Worm (Caenorhabditis elegans) whole organism, late embryonic: ENCODE measurements around the gene slc-36.5.

ENCODE experiments used
- C38D4.7 ChIP-seq: fragments of 200-800 bp; sonication (Bioruptor generic); optimal IDR thresholded peaks from 2 replicates; lab custom pipeline; 2018; ENCODE audit warnings: mild to moderate bottlenecking, missing genetic modification characterization, moderate library complexity, missing compliant biosample characterization
- K02D7.2 ChIP-seq: sonication (generic microtip); optimal IDR thresholded peaks from 2 replicates; lab custom pipeline; 2017; ENCODE audit warnings: mild to moderate bottlenecking, missing genetic modification characterization, missing compliant biosample characterization
- K09A11.1 ChIP-seq: sonication (generic microtip); optimal IDR thresholded peaks from 2 replicates; lab custom pipeline; 2017; ENCODE audit warnings: antibody characterized with exemption, mild to moderate bottlenecking, missing genetic modification characterization, missing compliant biosample characterization; ENCODE audit not compliant: insufficient read depth
- T23F11.4 ChIP-seq: fragments of 200-800 bp; sonication (Bioruptor generic); optimal IDR thresholded peaks from 2 replicates; lab custom pipeline; 2018; ENCODE audit warnings: mild to moderate bottlenecking, missing genetic modification characterization, missing compliant biosample characterization
- Y22D7AL.16 ChIP-seq: sonication (generic microtip); optimal IDR thresholded peaks from 2 replicates; lab custom pipeline; 2016; ENCODE audit warnings: missing genetic modification characterization, missing compliant biosample characterization
- ahr-1 ChIP-seq: sonication (generic microtip); optimal IDR thresholded peaks from 2 replicates; lab custom pipeline; 2016; ENCODE audit warnings: missing genetic modification characterization, missing compliant biosample characterization
- ceh-14 ChIP-seq: sonication (generic microtip); optimal IDR thresholded peaks from 2 replicates; lab custom pipeline; 2016; ENCODE audit warnings: missing genotype, missing genetic modification characterization, missing compliant biosample characterization
- ceh-18 ChIP-seq: sonication (generic microtip); optimal IDR thresholded peaks from 2 replicates; lab custom pipeline; 2016; ENCODE audit warnings: missing genetic modification characterization, missing compliant biosample characterization
- ceh-19 ChIP-seq: fragments of 200-800 bp; sonication (Bioruptor generic); optimal IDR thresholded peaks from 2 replicates; lab custom pipeline; 2018; ENCODE audit warnings: mild to moderate bottlenecking, missing genetic modification characterization, missing compliant biosample characterization
- ceh-2 ChIP-seq: sonication (generic microtip); optimal IDR thresholded peaks from 2 replicates; lab custom pipeline; 2016; ENCODE audit warnings: missing genotype, missing genetic modification characterization, missing compliant biosample characterization
- ceh-24 ChIP-seq: sonication (generic microtip); optimal IDR thresholded peaks from 2 replicates; lab custom pipeline; 2016; ENCODE audit warnings: mild to moderate bottlenecking, missing genetic modification characterization, missing compliant biosample characterization
- ceh-30 ChIP-seq: fragments of 150-350 bp; optimal IDR thresholded peaks from 2 replicates; lab custom pipeline; 2014; ENCODE audit warnings: missing biosample characterization, missing genetic modification characterization
- ceh-31 ChIP-seq: sonication (generic microtip); optimal IDR thresholded peaks from 2 replicates; lab custom pipeline; 2016; ENCODE audit warnings: missing genetic modification characterization, missing compliant biosample characterization
- ceh-34 ChIP-seq: sonication (generic microtip); optimal IDR thresholded peaks from 2 replicates; lab custom pipeline; 2016; ENCODE audit warnings: mild to moderate bottlenecking, missing genetic modification characterization, missing compliant biosample characterization
- ceh-45 ChIP-seq: fragments of 200-800 bp; sonication (Bioruptor generic); IDR thresholded peaks from 2 replicates; pipeline ENCODE4 v1.3.6; 2022; ENCODE audit warnings: missing genetic modification reagents, missing genetic modification characterization, missing compliant biosample characterization
- ceh-48 ChIP-seq: sonication (generic microtip); optimal IDR thresholded peaks from 2 replicates; lab custom pipeline; 2016; ENCODE audit warnings: missing genetic modification characterization, inconsistent platforms, missing compliant biosample characterization
- ceh-6 ChIP-seq: fragments of 200-800 bp; sonication (Bioruptor generic); optimal IDR thresholded peaks from 2 replicates; lab custom pipeline; 2018; ENCODE audit warnings: mild to moderate bottlenecking, missing genetic modification characterization, missing compliant biosample characterization
- che-1 ChIP-seq: sonication (generic microtip); optimal IDR thresholded peaks from 2 replicates; lab custom pipeline; 2016; ENCODE audit warnings: mild to moderate bottlenecking, missing genetic modification characterization, missing compliant biosample characterization
- elt-2 ChIP-seq: sonication (generic microtip); optimal IDR thresholded peaks from 2 replicates; lab custom pipeline; 2016; ENCODE audit warnings: missing genetic modification reagents, missing genetic modification characterization, missing compliant biosample characterization
- elt-4 ChIP-seq: sonication (generic microtip); optimal IDR thresholded peaks from 2 replicates; lab custom pipeline; 2016; ENCODE audit warnings: missing genetic modification characterization, missing compliant biosample characterization
- ets-4 ChIP-seq: sonication (generic microtip); optimal IDR thresholded peaks from 2 replicates; lab custom pipeline; 2016; ENCODE audit warnings: missing genetic modification characterization, missing compliant biosample characterization
- fax-1 ChIP-seq: sonication (generic microtip); optimal IDR thresholded peaks from 2 replicates; lab custom pipeline; 2016; ENCODE audit warnings: missing genotype, missing genetic modification characterization, missing compliant biosample characterization
- gmeb-2 ChIP-seq: sonication (generic microtip); optimal IDR thresholded peaks from 2 replicates; lab custom pipeline; 2016; ENCODE audit warnings: missing genetic modification characterization, inconsistent platforms, missing compliant biosample characterization
- hlh-13 ChIP-seq: fragments of 200-800 bp; sonication (Bioruptor generic); optimal IDR thresholded peaks from 2 replicates; lab custom pipeline; 2018; ENCODE audit warnings: mild to moderate bottlenecking, missing genetic modification characterization, missing compliant biosample characterization
- hlh-15 ChIP-seq: sonication (generic microtip); optimal IDR thresholded peaks from 2 replicates; lab custom pipeline; 2016; ENCODE audit warnings: missing genetic modification characterization, missing compliant biosample characterization
- hlh-30 ChIP-seq: sonication (generic microtip); optimal IDR thresholded peaks from 2 replicates; lab custom pipeline; 2017; ENCODE audit warnings: antibody characterized with exemption, missing genetic modification characterization, missing compliant biosample characterization; ENCODE audit not compliant: insufficient read depth
- hlh-6 ChIP-seq: sonication (generic microtip); optimal IDR thresholded peaks from 2 replicates; lab custom pipeline; 2016; ENCODE audit warnings: missing genotype, missing genetic modification characterization, missing compliant biosample characterization
- hlh-8 ChIP-seq: sonication (generic microtip); optimal IDR thresholded peaks from 2 replicates; lab custom pipeline; 2016; ENCODE audit warnings: missing genotype, missing genetic modification characterization, missing compliant biosample characterization
- lin-11 ChIP-seq: fragments of 200-800 bp; sonication (Bioruptor generic); optimal IDR thresholded peaks from 2 replicates; lab custom pipeline; 2018; ENCODE audit warnings: mild to moderate bottlenecking, missing genetic modification characterization, missing compliant biosample characterization
- madf-2 ChIP-seq: sonication (generic microtip); optimal IDR thresholded peaks from 2 replicates; lab custom pipeline; 2017; ENCODE audit warnings: missing genetic modification characterization, missing compliant biosample characterization
- nfya-1 ChIP-seq: sonication (generic microtip); optimal IDR thresholded peaks from 2 replicates; lab custom pipeline; 2017; ENCODE audit warnings: missing genetic modification characterization, mild to moderate bottlenecking, missing compliant biosample characterization, antibody characterized with exemption, moderate library complexity
- nhr-232 ChIP-seq: sonication (generic microtip); optimal IDR thresholded peaks from 2 replicates; lab custom pipeline; 2016; ENCODE audit warnings: missing genetic modification characterization, missing compliant biosample characterization
- pag-3 ChIP-seq: sonication (generic microtip); optimal IDR thresholded peaks from 2 replicates; lab custom pipeline; 2016; ENCODE audit warnings: missing compliant biosample characterization, missing genetic modification characterization, borderline replicate concordance
- pax-1 ChIP-seq: fragments of 150-350 bp; optimal IDR thresholded peaks from 2 replicates; lab custom pipeline; 2014; ENCODE audit warnings: missing biosample characterization, missing genetic modification characterization
- pha-2 ChIP-seq: sonication (generic microtip); optimal IDR thresholded peaks from 2 replicates; lab custom pipeline; 2017; ENCODE audit warnings: mild to moderate bottlenecking, missing genetic modification characterization, missing compliant biosample characterization
- pqm-1 ChIP-seq: sonication (generic microtip); optimal IDR thresholded peaks from 2 replicates; lab custom pipeline; 2016; ENCODE audit warnings: missing genetic modification characterization, missing compliant biosample characterization
- pros-1 ChIP-seq: fragments of 150-350 bp; optimal IDR thresholded peaks from 2 replicates; lab custom pipeline; 2014; ENCODE audit warnings: missing biosample characterization, missing genetic modification reagents, missing genetic modification characterization
- ref-2 ChIP-seq: sonication (generic microtip); optimal IDR thresholded peaks from 2 replicates; lab custom pipeline; 2016; ENCODE audit warnings: missing genetic modification characterization, missing compliant biosample characterization
- rnt-1 ChIP-seq: sonication (generic microtip); optimal IDR thresholded peaks from 2 replicates; lab custom pipeline; 2016; ENCODE audit warnings: missing genetic modification characterization, missing compliant biosample characterization
- sdc-2 ChIP-seq: sonication (generic microtip); optimal IDR thresholded peaks from 2 replicates; lab custom pipeline; 2016; ENCODE audit warnings: missing genotype, missing genetic modification characterization, missing compliant biosample characterization
- sox-2 ChIP-seq: fragments of 200-800 bp; sonication (Bioruptor generic); IDR thresholded peaks from 2 replicates; pipeline ENCODE4 v1.3.6; 2022; ENCODE audit warnings: missing genetic modification reagents, missing genetic modification characterization, missing compliant biosample characterization
- syd-9 ChIP-seq: sonication (generic microtip); optimal IDR thresholded peaks from 2 replicates; lab custom pipeline; 2016; ENCODE audit warnings: mild to moderate bottlenecking, missing genetic modification characterization, moderate library complexity, missing compliant biosample characterization
- tbx-2 ChIP-seq: sonication (generic microtip); optimal IDR thresholded peaks from 2 replicates; lab custom pipeline; 2016; ENCODE audit warnings: missing genetic modification characterization, missing compliant biosample characterization
- unc-3 ChIP-seq, 2 experiments: fragments of 200-800 bp in 1 of 2; sonication (Bioruptor generic) in 1 of 2; sonication (generic microtip) in 1 of 2; conservative IDR thresholded peaks in 1 of 2; optimal IDR thresholded peaks in 1 of 2; 2 replicates each; pipeline versions ENCODE4 v1.3.6 to Lab custom; 2016 to 2022; ENCODE audit warnings: missing compliant biosample characterization in 2 of 2, missing genetic modification characterization in 2 of 2, missing genetic modification reagents in 1 of 2
- unc-42 ChIP-seq: sonication (generic microtip); optimal IDR thresholded peaks from 2 replicates; lab custom pipeline; 2016; ENCODE audit warnings: missing genotype, missing genetic modification characterization, missing compliant biosample characterization
- unc-55 ChIP-seq: sonication (generic microtip); optimal IDR thresholded peaks from 2 replicates; lab custom pipeline; 2017; ENCODE audit warnings: missing biosample characterization, missing genetic modification reagents, missing genetic modification characterization
- unc-86 ChIP-seq: sonication (generic microtip); optimal IDR thresholded peaks from 2 replicates; lab custom pipeline; 2016; ENCODE audit warnings: missing genetic modification characterization, missing compliant biosample characterization
- ztf-16 ChIP-seq: sonication (generic microtip); optimal IDR thresholded peaks from 2 replicates; lab custom pipeline; 2017; ENCODE audit warnings: missing genetic modification characterization, missing compliant biosample characterization

Gene slc-36.5

ce11 chrII:6860043-6860442, 16.8 kb downstream of the slc-36.5 start:
- TF ChIP-seq hlh-15 (tag; lab: Kevin White, UChicago) = no peak
- TF ChIP-seq K02D7.2 = no peak
- TF ChIP-seq ceh-6 = no peak
- TF ChIP-seq T23F11.4 (GFP tag; lab: Kevin White, UChicago) = no peak
- no peak for TF ChIP-seq ceh-48 (tag; lab: Kevin White, UChicago)
- TF ChIP-seq pqm-1 = no peak
- TF ChIP-seq pax-1 (tag; lab: Kevin White, UChicago) = no peak

- TF ChIP-seq K09A11.1 (tag; lab: Kevin White, UChicago) (peak; percentile 8), ceh-14 (tag; lab: Kevin White, UChicago) (peak; percentile 22), ceh-48 (tag; lab: Kevin White, UChicago) (peak; percentile 9), hlh-8 (tag; lab: Kevin White, UChicago) (peak; percentile 32), unc-42 (tag; lab: Kevin White, UChicago) (peak; percentile 50), ceh-30 (tag; lab: Kevin White, UChicago) (peak; percentile 15), rnt-1 (tag; lab: Kevin White, UChicago) (peak; percentile 41), hlh-6 (tag; lab: Kevin White, UChicago) (peak; percentile 17), ceh-2 (tag; lab: Kevin White, UChicago) (peak; percentile 63), sox-2 (GFP tag; lab: Robert Waterston, UW) (no peak; the same call in 1 of the 2 replicates), unc-55 (GFP tag; lab: Kevin White, UChicago) (peak; percentile 63), ets-4 (tag; lab: Kevin White, UChicago) (no peak), hlh-30 (tag; lab: Kevin White, UChicago) (no peak), unc-3 (GFP tag; conservative IDR thresholded peaks at IDR 0.05; lab: Robert Waterston, UW) (no peak), unc-3 (tag; optimal IDR thresholded peaks at IDR 0.05; lab: Kevin White, UChicago) (peak; percentile 27), lin-11 (peak; percentile 5), fax-1 (tag; lab: Kevin White, UChicago) (peak; percentile 24), elt-4 (tag; lab: Kevin White, UChicago) (no peak), ceh-31 (tag; lab: Kevin White, UChicago) (peak; percentile 82), elt-2 (tag; lab: Kevin White, UChicago) (peak; percentile 53), nhr-232 (tag; lab: Kevin White, UChicago) (peak; percentile 27), unc-86 (tag; lab: Kevin White, UChicago) (peak; percentile 21), nfya-1 (tag; lab: Kevin White, UChicago) (peak; percentile 56), ref-2 (peak; percentile 48), ceh-18 (tag; lab: Kevin White, UChicago) (peak; percentile 57), ztf-16 (tag; lab: Kevin White, UChicago) (no peak), ceh-34 (peak; percentile 67), pros-1 (tag; lab: Kevin White, UChicago) (peak; percentile 25), C38D4.7 (GFP tag; lab: Kevin White, UChicago) (no peak), tbx-2 (peak; percentile 82), pax-1 (tag; lab: Kevin White, UChicago) (no peak), ahr-1 (no peak), pha-2 (tag; lab: Kevin White, UChicago) (peak; percentile 41), Y22D7AL.16 (no peak), ceh-19 (GFP tag; lab: Kevin White, UChicago) (peak; percentile 31), che-1 (tag; lab: Kevin White, UChicago) (peak; percentile 23)
Observed at ce11 chrII:6858835-6859234, 18.0 kb downstream of the slc-36.5 start.

ce11 chrII:6858201-6858600, 18.7 kb downstream of the slc-36.5 start, which contains the start of gene dnj-5:
Gene dnj-5 (minus strand): TSS chrII:6858301.
- TF ChIP-seq ceh-14 (tag; lab: Kevin White, UChicago) (no peak), ceh-48 (tag; lab: Kevin White, UChicago) (no peak), sdc-2 (tag; lab: Kevin White, UChicago) (no peak), ceh-24 (no peak), ceh-31 (tag; lab: Kevin White, UChicago) (no peak), hlh-6 (tag; lab: Kevin White, UChicago) (no peak), pag-3 (tag; lab: Kevin White, UChicago) (no peak), ceh-45 (GFP tag; lab: Robert Waterston, UW) (no peak), madf-2 (no peak), ceh-19 (GFP tag; lab: Kevin White, UChicago) (no peak), ref-2 (no peak), C38D4.7 (GFP tag; lab: Kevin White, UChicago) (no peak), unc-3 (GFP tag; conservative IDR thresholded peaks at IDR 0.05; lab: Robert Waterston, UW) (no peak), unc-3 (tag; optimal IDR thresholded peaks at IDR 0.05; lab: Kevin White, UChicago) (no peak), hlh-13 (GFP tag; lab: Kevin White, UChicago) (no peak), gmeb-2 (tag; lab: Kevin White, UChicago) (no peak), ceh-34 (no peak), syd-9 (tag; lab: Kevin White, UChicago) (no peak)
- TF ChIP-seq, all 69 proteins: peak for 0
